Worm (Caenorhabditis elegans): ENCODE results near the gene chch-3.

ce11 chrII:9407469-9407868 lies 9.3 kb upstream of the chch-3 start, which contains the start of gene arrd-2:
- no peak for TF ChIP-seq tbx-37 (GFP tag; conservative IDR thresholded peaks at IDR 0.05)
- no peak for TF ChIP-seq B0310.2 (tag; optimal IDR thresholded peaks at IDR 0.05)
- no peak for TF ChIP-seq ets-7 (tag; optimal IDR thresholded peaks at IDR 0.05)
- no peak for TF ChIP-seq ama-1 (optimal IDR thresholded peaks at IDR 0.05)
- no peak for TF ChIP-seq hnd-1 (tag; optimal IDR thresholded peaks at IDR 0.05)
- TF ChIP-seq tbx-11 (GFP tag; IDR thresholded peaks at IDR 0.05), result no peak
- no peak for TF ChIP-seq tra-4 (tag; optimal IDR thresholded peaks at IDR 0.05)
- no peak for TF ChIP-seq pes-1 (GFP tag; IDR thresholded peaks at IDR 0.05)
- TF ChIP-seq F13C5.2 (tag; optimal IDR thresholded peaks at IDR 0.05), result no peak

All from whole organism, early embryonic.